Fruit fly (Drosophila melanogaster): ENCODE data around the gene CG13051.

CG13051 gene

dm6 chr3L:16303078-16303477, 38.2 kb upstream of the CG13051 start, which contains the start of gene CG13044:
Gene CG13044, minus strand, starts transcription at chr3L:16303178.
- TF ChIP-seq CG14711 (tag; optimal IDR thresholded peaks at IDR 0.05) = no peak
- TF ChIP-seq Hr96 (GFP tag; optimal IDR thresholded peaks at IDR 0.05) = no peak
- no peak for TF ChIP-seq Mnt (GFP tag; optimal IDR thresholded peaks at IDR 0.05)
- TF ChIP-seq kay (GFP tag; ENCODE audit: borderline replicate concordance) = no peak
- no peak for TF ChIP-seq CG5204 (GFP tag; optimal IDR thresholded peaks at IDR 0.05)
- no peak for TF ChIP-seq toe (GFP tag; optimal IDR thresholded peaks at IDR 0.05)
- no peak for TF ChIP-seq CG12768 (GFP tag; optimal IDR thresholded peaks at IDR 0.05)
- TF ChIP-seq CG1620 (GFP tag; optimal IDR thresholded peaks at IDR 0.05) = no peak
- no peak for TF ChIP-seq CG7045 (GFP tag; optimal IDR thresholded peaks at IDR 0.05)
- no peak for TF ChIP-seq CG11617 (GFP tag; optimal IDR thresholded peaks at IDR 0.05)
- no peak for TF ChIP-seq Crg-1 (GFP tag; optimal IDR thresholded peaks at IDR 0.05)
- no peak for TF ChIP-seq bab1 (GFP tag; optimal IDR thresholded peaks at IDR 0.05)

dm6 chr3L:16301153-16301552, 36.3 kb upstream of the CG13051 start, which contains the start of gene CG4982:
Gene CG4982, plus strand, starts transcription at chr3L:16301453.
- TF ChIP-seq kay (GFP tag; ENCODE audit: borderline replicate concordance) = no peak
- no peak for TF ChIP-seq cic (GFP tag; optimal IDR thresholded peaks at IDR 0.05)
- no peak for TF ChIP-seq toe (GFP tag; optimal IDR thresholded peaks at IDR 0.05)
- TF ChIP-seq pad (GFP tag; optimal IDR thresholded peaks at IDR 0.05) = no peak
- TF ChIP-seq Hr96 (GFP tag; optimal IDR thresholded peaks at IDR 0.05) = no peak
- TF ChIP-seq CG12768 (GFP tag; optimal IDR thresholded peaks at IDR 0.05) = no peak
- no peak for TF ChIP-seq CG33017 (tag; optimal IDR thresholded peaks at IDR 0.05)
- TF ChIP-seq cnc (optimal IDR thresholded peaks at IDR 0.05) = no peak
- no peak for TF ChIP-seq CG7045 (GFP tag; optimal IDR thresholded peaks at IDR 0.05)
- no peak for TF ChIP-seq Mnt (GFP tag; optimal IDR thresholded peaks at IDR 0.05)
- TF ChIP-seq ovo (GFP tag; optimal IDR thresholded peaks at IDR 0.05) = no peak
- TF ChIP-seq CG5204 (GFP tag; optimal IDR thresholded peaks at IDR 0.05) = no peak
- no peak for TF ChIP-seq bab1 (GFP tag; optimal IDR thresholded peaks at IDR 0.05)
- TF ChIP-seq Clk (GFP tag; optimal IDR thresholded peaks at IDR 0.05) = no peak
- no peak for TF ChIP-seq tj (GFP tag; optimal IDR thresholded peaks at IDR 0.05)
- no peak for TF ChIP-seq CG14711 (tag; optimal IDR thresholded peaks at IDR 0.05)
- no peak for TF ChIP-seq Crg-1 (GFP tag; optimal IDR thresholded peaks at IDR 0.05)
- TF ChIP-seq CG1620 (GFP tag; optimal IDR thresholded peaks at IDR 0.05) = no peak
- no peak for TF ChIP-seq CG11617 (GFP tag; optimal IDR thresholded peaks at IDR 0.05)
- no peak for TF ChIP-seq CG7101 (tag; optimal IDR thresholded peaks at IDR 0.05)

- no peak for TF ChIP-seq Mnt (GFP tag; optimal IDR thresholded peaks at IDR 0.05)
- TF ChIP-seq cnc (optimal IDR thresholded peaks at IDR 0.05) = no peak
- no peak for TF ChIP-seq CG7045 (GFP tag; optimal IDR thresholded peaks at IDR 0.05)
- no peak for TF ChIP-seq Clk (GFP tag; optimal IDR thresholded peaks at IDR 0.05)
- no peak for TF ChIP-seq CG11617 (GFP tag; optimal IDR thresholded peaks at IDR 0.05)
- no peak for TF ChIP-seq CG12768 (GFP tag; optimal IDR thresholded peaks at IDR 0.05)
- no peak for TF ChIP-seq bab1 (GFP tag; optimal IDR thresholded peaks at IDR 0.05)
- no peak for TF ChIP-seq toe (GFP tag; optimal IDR thresholded peaks at IDR 0.05)
- TF ChIP-seq Hr96 (GFP tag; optimal IDR thresholded peaks at IDR 0.05) = no peak
- TF ChIP-seq ovo (GFP tag; optimal IDR thresholded peaks at IDR 0.05) = no peak
- TF ChIP-seq CG5204 (GFP tag; optimal IDR thresholded peaks at IDR 0.05) = no peak
- no peak for TF ChIP-seq CG33017 (tag; optimal IDR thresholded peaks at IDR 0.05)
- no peak for TF ChIP-seq pad (GFP tag; optimal IDR thresholded peaks at IDR 0.05)
- TF ChIP-seq CG14711 (tag; optimal IDR thresholded peaks at IDR 0.05) = no peak
- no peak for TF ChIP-seq CG7101 (tag; optimal IDR thresholded peaks at IDR 0.05)
- TF ChIP-seq cic (GFP tag; optimal IDR thresholded peaks at IDR 0.05) = no peak
- TF ChIP-seq Crg-1 (GFP tag; optimal IDR thresholded peaks at IDR 0.05) = no peak
- no peak for TF ChIP-seq kay (GFP tag; ENCODE audit: borderline replicate concordance)
- TF ChIP-seq CG1620 (GFP tag; optimal IDR thresholded peaks at IDR 0.05) = no peak
- no peak for TF ChIP-seq tj (GFP tag; optimal IDR thresholded peaks at IDR 0.05)
Observed at dm6 chr3L:16295447-16295846, 30.5 kb upstream of the CG13051 start, which contains the start of gene CG4962. Gene CG4962, minus strand, starts transcription at chr3L:16295547.

dm6 chr3L:16291678-16292077, 26.8 kb upstream of the CG13051 start:
- TF ChIP-seq ovo (GFP tag; optimal IDR thresholded peaks at IDR 0.05) (no peak), CG5204 (GFP tag; optimal IDR thresholded peaks at IDR 0.05) (no peak), tj (GFP tag; optimal IDR thresholded peaks at IDR 0.05) (no peak), Crg-1 (GFP tag; optimal IDR thresholded peaks at IDR 0.05) (no peak)

- TF ChIP-seq Mnt (GFP tag; optimal IDR thresholded peaks at IDR 0.05) (no peak), cnc (optimal IDR thresholded peaks at IDR 0.05) (no peak), CG33017 (tag; optimal IDR thresholded peaks at IDR 0.05) (no peak), CG12768 (GFP tag; optimal IDR thresholded peaks at IDR 0.05) (no peak), kay (GFP tag; ENCODE audit: borderline replicate concordance) (no peak), CG11617 (GFP tag; optimal IDR thresholded peaks at IDR 0.05) (no peak), Clk (GFP tag; optimal IDR thresholded peaks at IDR 0.05) (no peak), pad (GFP tag; optimal IDR thresholded peaks at IDR 0.05) (no peak), CG1620 (GFP tag; optimal IDR thresholded peaks at IDR 0.05) (no peak), bab1 (GFP tag; optimal IDR thresholded peaks at IDR 0.05) (no peak), CG7045 (GFP tag; optimal IDR thresholded peaks at IDR 0.05) (no peak), cic (GFP tag; optimal IDR thresholded peaks at IDR 0.05) (no peak), CG7101 (tag; optimal IDR thresholded peaks at IDR 0.05) (no peak), toe (GFP tag; optimal IDR thresholded peaks at IDR 0.05) (no peak), CG14711 (tag; optimal IDR thresholded peaks at IDR 0.05) (no peak), tj (GFP tag; optimal IDR thresholded peaks at IDR 0.05) (no peak)
Observed at dm6 chr3L:16290850-16291249, 25.9 kb upstream of the CG13051 start, which contains the start of gene CG13045. Gene CG13045, minus strand, starts transcription at chr3L:16290950.

dm6 chr3L:16289067-16289466, 24.2 kb upstream of the CG13051 start:
- no peak for TF ChIP-seq kay (GFP tag; ENCODE audit: borderline replicate concordance)
- TF ChIP-seq pad (GFP tag; optimal IDR thresholded peaks at IDR 0.05) = no peak
- TF ChIP-seq Crg-1 (GFP tag; optimal IDR thresholded peaks at IDR 0.05) = no peak
- TF ChIP-seq bab1 (GFP tag; optimal IDR thresholded peaks at IDR 0.05) = no peak
- no peak for TF ChIP-seq CG14711 (tag; optimal IDR thresholded peaks at IDR 0.05)
- TF ChIP-seq CG11617 (GFP tag; optimal IDR thresholded peaks at IDR 0.05) = no peak
- no peak for TF ChIP-seq Mnt (GFP tag; optimal IDR thresholded peaks at IDR 0.05)
- TF ChIP-seq CG7101 (tag; optimal IDR thresholded peaks at IDR 0.05) = no peak
- TF ChIP-seq Hr96 (GFP tag; optimal IDR thresholded peaks at IDR 0.05) = no peak
- no peak for TF ChIP-seq Clk (GFP tag; optimal IDR thresholded peaks at IDR 0.05)
- no peak for TF ChIP-seq cic (GFP tag; optimal IDR thresholded peaks at IDR 0.05)
- no peak for TF ChIP-seq cnc (optimal IDR thresholded peaks at IDR 0.05)
- TF ChIP-seq tj (GFP tag; optimal IDR thresholded peaks at IDR 0.05) = no peak
- TF ChIP-seq CG5204 (GFP tag; optimal IDR thresholded peaks at IDR 0.05) = no peak
